Worm (Caenorhabditis elegans) whole organism, L4 larva: Measurements from ENCODE around the gene F28B1.9.

Experiments
- ceh-44 ChIP-seq: fragments of 200-800 bp; sonication (Bioruptor generic); IDR thresholded peaks from 2 replicates; pipeline ENCODE4 v1.3.6; 2022; ENCODE audit warnings: missing genetic modification reagents, missing genetic modification characterization, missing compliant biosample characterization
- ceh-82 ChIP-seq: sonication (generic microtip); optimal IDR thresholded peaks from 2 replicates; lab custom pipeline; 2017; ENCODE audit warnings: missing biosample characterization, missing genetic modification characterization

ce11 chrV:17016787-17017186, 44.9 kb upstream of the F28B1.9 start, which contains the start of gene srh-97:
- no peak for TF ChIP-seq ceh-44 (GFP tag; lab: Robert Waterston, UW)
- TF ChIP-seq ceh-82 (tag; lab: Kevin White, UChicago), result no peak
